Worm (Caenorhabditis elegans) whole organism, L4 larva: Measurements from ENCODE around the gene clec-162.

Source experiments
- F44E2.7 ChIP-seq: fragments of 200-800 bp; sonication (Bioruptor generic); IDR thresholded peaks from 2 replicates; pipeline ENCODE4 v2.1.2; 2022; ENCODE audit warnings: missing genetic modification characterization, missing compliant biosample characterization
- F49E8.2 ChIP-seq: sonication (generic microtip); optimal IDR thresholded peaks from 2 replicates; lab custom pipeline; 2016; ENCODE audit warnings: missing compliant biosample characterization, mild to moderate bottlenecking, missing genetic modification characterization, borderline replicate concordance
- T26A8.4 ChIP-seq: fragments of 200-800 bp; sonication (Bioruptor generic); IDR thresholded peaks from 2 replicates; pipeline ENCODE4 v1.3.6; 2022; ENCODE audit warnings: missing genetic modification characterization, missing compliant biosample characterization
- ZK337.2 ChIP-seq: fragments of 200-800 bp; sonication (Bioruptor generic); IDR thresholded peaks from 2 replicates; pipeline ENCODE4 v1.3.6; 2022; ENCODE audit warnings: missing genetic modification reagents, missing genetic modification characterization, missing compliant biosample characterization
- ZK546.5 ChIP-seq, 2 experiments: sonication (generic microtip); optimal IDR thresholded peaks; 2 replicates each; lab custom pipeline; 2017; ENCODE audit warnings: missing biosample characterization in 2 of 2, missing genetic modification characterization in 2 of 2
- arid-1 ChIP-seq: fragments of 200-800 bp; sonication (Bioruptor generic); conservative IDR thresholded peaks from 2 replicates; pipeline ENCODE4 v1.3.6; 2022; ENCODE audit warnings: missing genetic modification reagents, missing genetic modification characterization, missing compliant biosample characterization
- attf-4 ChIP-seq: sonication (generic microtip); optimal IDR thresholded peaks from 3 replicates; lab custom pipeline; 2017; ENCODE audit warnings: missing biosample characterization, missing genetic modification characterization
- ceh-32 ChIP-seq: sonication (generic microtip); optimal IDR thresholded peaks from 2 replicates; lab custom pipeline; 2016; ENCODE audit warnings: mild to moderate bottlenecking, missing genetic modification characterization, missing compliant biosample characterization; ENCODE audit not compliant: poor library complexity
- ceh-82 ChIP-seq: sonication (generic microtip); optimal IDR thresholded peaks from 2 replicates; lab custom pipeline; 2017; ENCODE audit warnings: missing biosample characterization, missing genetic modification characterization
- ces-1 ChIP-seq: fragments of 150-350 bp; sonication (generic microtip); optimal IDR thresholded peaks from 4 replicates; lab custom pipeline; 2014; ENCODE audit warnings: missing biosample characterization, missing genetic modification reagents, missing genetic modification characterization
- cey-2 ChIP-seq: sonication (generic microtip); optimal IDR thresholded peaks from 3 replicates; lab custom pipeline; 2017; ENCODE audit warnings: missing genetic modification characterization, mild to moderate bottlenecking, missing compliant biosample characterization, antibody characterized with exemption, borderline replicate concordance; ENCODE audit not compliant: insufficient read depth
- dmd-6 ChIP-seq: fragments of 200-800 bp; sonication (Bioruptor generic); IDR thresholded peaks from 2 replicates; pipeline ENCODE4 v1.3.6; 2022; ENCODE audit warnings: missing genetic modification reagents, missing genetic modification characterization, missing compliant biosample characterization
- dpl-1 ChIP-seq: fragments of 150-350 bp; optimal IDR thresholded peaks from 2 replicates; lab custom pipeline; 2014; ENCODE audit warnings: missing biosample characterization, missing genetic modification reagents, missing genetic modification characterization
- duxl-1 ChIP-seq: sonication (generic microtip); optimal IDR thresholded peaks from 2 replicates; lab custom pipeline; 2016; ENCODE audit warnings: mild to moderate bottlenecking, missing genetic modification characterization, moderate library complexity, missing compliant biosample characterization; ENCODE audit not compliant: poor library complexity
- fkh-10 ChIP-seq: fragments of 150-350 bp; optimal IDR thresholded peaks from 2 replicates; lab custom pipeline; 2014; ENCODE audit warnings: missing biosample characterization, missing genetic modification reagents, missing genetic modification characterization
- gei-8 ChIP-seq: fragments of 200-800 bp; sonication (Bioruptor generic); optimal IDR thresholded peaks from 2 replicates; lab custom pipeline; 2018; ENCODE audit warnings: mild to moderate bottlenecking, missing genetic modification characterization, missing compliant biosample characterization
- hif-1 ChIP-seq, 2 experiments: sonication (generic microtip); optimal IDR thresholded peaks; 2 replicates each; lab custom pipeline; 2016 to 2017; ENCODE audit warnings: missing compliant biosample characterization in 2 of 2, missing genetic modification characterization in 2 of 2, missing genetic modification reagents in 2 of 2, missing genotype in 2 of 2, mild to moderate bottlenecking in 1 of 2
- hlh-11 ChIP-seq: fragments of 200-800 bp; sonication (Bioruptor generic); optimal IDR thresholded peaks from 2 replicates; lab custom pipeline; 2018; ENCODE audit warnings: mild to moderate bottlenecking, missing genetic modification characterization, missing compliant biosample characterization
- hlh-30 ChIP-seq: sonication (generic microtip); optimal IDR thresholded peaks from 2 replicates; lab custom pipeline; 2017; ENCODE audit warnings: antibody characterized with exemption, mild to moderate bottlenecking, missing genetic modification characterization, missing compliant biosample characterization; ENCODE audit not compliant: insufficient read depth
- jun-1 ChIP-seq: fragments of 150-350 bp; optimal IDR thresholded peaks from 2 replicates; lab custom pipeline; 2014; ENCODE audit warnings: missing biosample characterization, missing genetic modification reagents, missing genetic modification characterization
- lin-1 ChIP-seq: fragments of 200-800 bp; sonication (Bioruptor generic); IDR thresholded peaks from 2 replicates; pipeline ENCODE4 v1.3.6; 2022; ENCODE audit warnings: missing genetic modification reagents, missing genetic modification characterization, missing compliant biosample characterization
- lin-13 ChIP-seq: fragments of 150-350 bp; optimal IDR thresholded peaks from 2 replicates; lab custom pipeline; 2014; ENCODE audit warnings: missing biosample characterization, missing genetic modification reagents, missing genetic modification characterization
- lin-15B ChIP-seq: fragments of 150-350 bp; sonication (generic microtip); optimal IDR thresholded peaks from 3 replicates; lab custom pipeline; 2014; ENCODE audit warnings: missing biosample characterization, missing genetic modification characterization
- lin-29 ChIP-seq: fragments of 200-800 bp; sonication (Bioruptor generic); IDR thresholded peaks from 2 replicates; pipeline ENCODE4 v1.3.6; 2022; ENCODE audit warnings: missing genetic modification reagents, missing genetic modification characterization, missing compliant biosample characterization
- lsy-2 ChIP-seq, 2 experiments: fragments of 150-350 bp in 1 of 2; sonication (generic microtip) in 1 of 2; optimal IDR thresholded peaks; 2 replicates each; lab custom pipeline; 2014 to 2017; ENCODE audit warnings: missing biosample characterization in 2 of 2, missing genetic modification characterization in 2 of 2
- madf-5 ChIP-seq, 2 experiments: fragments of 200-800 bp; sonication (Bioruptor generic); IDR thresholded peaks; 2 replicates each; pipeline ENCODE4 v1.3.6; 2022; ENCODE audit warnings: missing compliant biosample characterization in 2 of 2, missing genetic modification characterization in 2 of 2
- mes-2 ChIP-seq: sonication (generic microtip); optimal IDR thresholded peaks from 2 replicates; lab custom pipeline; 2016; ENCODE audit warnings: missing genotype, mild to moderate bottlenecking, missing genetic modification characterization, missing compliant biosample characterization; ENCODE audit not compliant: poor library complexity, severe bottlenecking
- mxl-2 ChIP-seq: fragments of 200-800 bp; sonication (Bioruptor generic); conservative IDR thresholded peaks from 2 replicates; pipeline ENCODE4 v1.3.6; 2022; ENCODE audit warnings: missing genetic modification reagents, missing genetic modification characterization, missing compliant biosample characterization
- mxl-3 ChIP-seq: fragments of 200-800 bp; sonication (Bioruptor generic); optimal IDR thresholded peaks from 2 replicates; lab custom pipeline; 2018; ENCODE audit warnings: mild to moderate bottlenecking, missing genetic modification characterization, missing compliant biosample characterization
- nhr-10 ChIP-seq: fragments of 150-350 bp; optimal IDR thresholded peaks from 2 replicates; lab custom pipeline; 2014; ENCODE audit warnings: missing biosample characterization, missing genetic modification characterization
- nhr-28 ChIP-seq: fragments of 150-350 bp; optimal IDR thresholded peaks from 2 replicates; lab custom pipeline; 2014; ENCODE audit warnings: missing biosample characterization, missing genetic modification characterization
- nhr-41 ChIP-seq: fragments of 200-800 bp; sonication (Bioruptor generic); IDR thresholded peaks from 2 replicates; pipeline ENCODE4 v1.3.6; 2022; ENCODE audit warnings: missing genetic modification reagents, missing genetic modification characterization, missing compliant biosample characterization
- nhr-77 ChIP-seq: fragments of 150-350 bp; optimal IDR thresholded peaks from 2 replicates; lab custom pipeline; 2014; ENCODE audit warnings: missing biosample characterization, missing genetic modification characterization
- pha-4 ChIP-seq, 2 experiments: fragments of 150-350 bp in 1 of 2; fragments of 200-800 bp in 1 of 2; sonication (Bioruptor generic) in 1 of 2; IDR thresholded peaks in 1 of 2; optimal IDR thresholded peaks in 1 of 2; 2 replicates each; pipeline versions ENCODE4 v1.3.6 to Lab custom; 2014 to 2022; ENCODE audit warnings: missing genetic modification characterization in 2 of 2, missing genetic modification reagents in 2 of 2, missing biosample characterization in 1 of 2, missing compliant biosample characterization in 1 of 2
- php-3 ChIP-seq: fragments of 200-800 bp; sonication (Bioruptor generic); IDR thresholded peaks from 2 replicates; pipeline ENCODE4 v1.3.6; 2022; ENCODE audit warnings: missing genetic modification reagents, missing genetic modification characterization, missing compliant biosample characterization
- rbr-2 ChIP-seq: sonication (generic microtip); optimal IDR thresholded peaks from 2 replicates; lab custom pipeline; 2016; ENCODE audit warnings: missing genotype, missing genetic modification characterization, missing compliant biosample characterization
- sdz-12 ChIP-seq: fragments of 200-800 bp; sonication (Bioruptor generic); optimal IDR thresholded peaks from 2 replicates; lab custom pipeline; 2018; ENCODE audit warnings: mild to moderate bottlenecking, missing genetic modification characterization, missing compliant biosample characterization
- snpc-1.2 ChIP-seq: fragments of 200-800 bp; sonication (Bioruptor generic); IDR thresholded peaks from 2 replicates; pipeline ENCODE4 v1.3.6; 2022; ENCODE audit warnings: missing genetic modification reagents, missing genetic modification characterization, missing compliant biosample characterization
- spr-1 ChIP-seq: sonication (generic microtip); optimal IDR thresholded peaks from 2 replicates; lab custom pipeline; 2016; ENCODE audit warnings: mild to moderate bottlenecking, missing genetic modification characterization, missing compliant biosample characterization
- tag-97 ChIP-seq: fragments of 200-800 bp; sonication (Bioruptor generic); IDR thresholded peaks from 2 replicates; pipeline ENCODE4 v1.3.6; 2022; ENCODE audit warnings: missing genetic modification characterization, missing compliant biosample characterization
- tra-1 ChIP-seq: fragments of 200-800 bp; sonication (Bioruptor generic); IDR thresholded peaks from 2 replicates; pipeline ENCODE4 v1.3.6; 2022; ENCODE audit warnings: missing genetic modification reagents, missing genetic modification characterization, missing compliant biosample characterization
- unc-62 ChIP-seq, 3 experiments: fragments of 150-350 bp in 1 of 3; sonication (generic microtip); optimal IDR thresholded peaks in 2 of 3; peaks in 1 of 3; 1 replicate in 1 of 3; 2 replicates in 2 of 3; lab custom pipeline; 2014 to 2017; ENCODE audit warnings: missing biosample characterization in 3 of 3, missing genetic modification characterization in 3 of 3, missing genetic modification reagents in 3 of 3, missing genotype in 1 of 3
- vab-7 ChIP-seq: fragments of 200-800 bp; sonication (Bioruptor generic); IDR thresholded peaks from 2 replicates; pipeline ENCODE4 v1.3.6; 2022; ENCODE audit warnings: missing genetic modification reagents, missing genetic modification characterization, missing compliant biosample characterization
- zag-1 ChIP-seq: fragments of 150-350 bp; optimal IDR thresholded peaks from 2 replicates; lab custom pipeline; 2014; ENCODE audit warnings: missing biosample characterization, missing genetic modification characterization
- zfp-3 ChIP-seq: fragments of 200-800 bp; sonication (Bioruptor generic); conservative IDR thresholded peaks from 2 replicates; pipeline ENCODE4 v1.3.6; 2022; ENCODE audit warnings: missing genetic modification reagents, missing genetic modification characterization, missing compliant biosample characterization
- zip-2 ChIP-seq: fragments of 150-350 bp; optimal IDR thresholded peaks from 2 replicates; lab custom pipeline; 2014; ENCODE audit warnings: missing biosample characterization, missing genetic modification characterization

clec-162 gene

DNA sequence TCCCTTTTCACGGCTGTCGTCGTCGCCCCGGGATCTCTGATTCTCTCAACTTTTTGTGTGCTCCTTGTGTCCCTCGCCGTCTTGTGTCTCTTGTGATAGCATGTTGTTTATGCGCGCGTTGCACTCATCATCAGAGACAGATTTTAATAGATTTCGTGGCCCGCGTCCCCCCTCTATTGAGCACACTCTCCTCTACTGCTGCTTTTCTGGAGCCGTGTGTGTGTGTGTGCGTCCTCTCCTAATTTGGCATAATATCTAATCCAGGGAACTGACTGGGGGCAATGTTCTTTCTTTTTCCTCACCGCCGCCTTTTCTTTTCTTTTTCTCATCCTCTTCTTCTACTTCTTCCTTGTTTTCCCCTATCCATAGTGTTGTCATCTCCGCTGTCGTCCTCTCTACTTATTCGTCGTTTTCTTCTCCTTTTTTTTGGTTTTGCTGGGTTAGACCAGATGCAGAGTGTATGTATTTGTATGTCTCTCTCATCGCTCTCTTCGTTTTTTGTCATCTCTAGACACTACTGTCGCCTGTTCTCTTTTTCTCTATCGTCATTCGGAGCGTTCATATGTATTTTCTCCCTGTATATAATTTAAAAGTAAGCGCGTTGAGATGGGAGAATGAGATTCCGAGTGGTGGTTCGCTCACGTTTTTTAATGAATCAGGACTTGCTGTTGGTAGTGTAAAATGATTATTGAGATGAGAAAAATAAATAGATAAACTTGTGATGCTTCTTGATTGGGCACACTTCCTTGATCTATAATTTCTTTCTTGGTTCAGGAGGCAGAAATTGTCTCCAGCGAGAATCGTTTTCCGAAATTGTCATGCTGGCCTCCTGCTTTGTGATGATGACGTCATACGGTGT, 21.0 kb downstream of the clec-162 start (continued):
- TF ChIP-seq nhr-10 (no peak), ZK546.5 (tag; optimal IDR thresholded peaks at IDR 0.05; lab: Kevin White, UChicago) (no peak), gei-8 (GFP tag; lab: Kevin White, UChicago) (no peak), spr-1 (tag; lab: Kevin White, UChicago) (peak; percentile 18), ceh-32 (tag; lab: Kevin White, UChicago) (no peak), snpc-1.2 (GFP tag; lab: Robert Waterston, UW) (no peak), tra-1 (GFP tag; lab: Robert Waterston, UW) (no peak), ZK337.2 (GFP tag; lab: Robert Waterston, UW) (no peak), zag-1 (tag; lab: Kevin White, UChicago) (no peak), F44E2.7 (GFP tag; lab: Robert Waterston, UW) (no peak), dmd-6 (GFP tag; lab: Robert Waterston, UW) (peak; percentile 35; the same call in 1 of the 2 replicates), nhr-77 (tag; lab: Kevin White, UChicago) (no peak), tag-97 (GFP tag; lab: Robert Waterston, UW) (no peak), mxl-3 (GFP tag; lab: Kevin White, UChicago) (peak; percentile 41), lsy-2 (tag; optimal IDR thresholded peaks at IDR 0.05; lab: Kevin White, UChicago) (peak in 1 of 2 experiments; percentile 11), mxl-2 (GFP tag; lab: Robert Waterston, UW) (no peak), arid-1 (GFP tag; lab: Robert Waterston, UW) (no peak), lin-15B (tag; lab: Kevin White, UChicago) (no peak), php-3 (GFP tag; lab: Robert Waterston, UW) (no peak), attf-4 (tag; lab: Kevin White, UChicago) (no peak), fkh-10 (GFP tag; lab: Kevin White, UChicago) (peak; percentile 16), mes-2 (tag; lab: Kevin White, UChicago) (no peak), nhr-41 (GFP tag; lab: Robert Waterston, UW) (no peak), duxl-1 (no peak), cey-2 (no peak), sdz-12 (no peak)

ce11 chrIII:9702665-9703252, 22.3 kb downstream of the clec-162 start:
- TF ChIP-seq nhr-10 (no peak), F49E8.2 (tag; lab: Kevin White, UChicago) (no peak), madf-5 (GFP tag; IDR thresholded peaks at IDR 0.05; lab: Robert Waterston, UW) (no peak), nhr-28 (no peak), T26A8.4 (GFP tag; lab: Robert Waterston, UW) (no peak), lin-1 (GFP tag; lab: Robert Waterston, UW) (no peak), arid-1 (GFP tag; lab: Robert Waterston, UW) (no peak), ceh-82 (tag; lab: Kevin White, UChicago) (no peak), rbr-2 (tag; lab: Kevin White, UChicago) (peak; percentile 3), hlh-30 (tag; lab: Kevin White, UChicago) (peak; percentile 48), vab-7 (no peak), zip-2 (no peak), lsy-2 (tag; optimal IDR thresholded peaks at IDR 0.05; lab: Kevin White, UChicago) (peak in 1 of 2 experiments; percentile 6), jun-1 (no peak), unc-62 (GFP tag; optimal IDR thresholded peaks at IDR 0.05 in 1 of 2; lab: Kevin White, UChicago) (peak in 1 of 2 experiments; percentile 38), unc-62 (tag; optimal IDR thresholded peaks at IDR 0.05; lab: Kevin White, UChicago) (no peak), zfp-3 (GFP tag; lab: Robert Waterston, UW) (no peak), pha-4 (GFP tag; IDR thresholded peaks at IDR 0.05; lab: Robert Waterston, UW) (no peak), pha-4 (tag; optimal IDR thresholded peaks at IDR 0.05; lab: Kevin White, UChicago) (no peak), hif-1 (tag; optimal IDR thresholded peaks at IDR 0.05; lab: Kevin White, UChicago) (no peak), lin-29 (GFP tag; lab: Robert Waterston, UW) (no peak), snpc-1.2 (GFP tag; lab: Robert Waterston, UW) (no peak), ces-1 (GFP tag; lab: Kevin White, UChicago) (no peak), hlh-11 (tag; lab: Kevin White, UChicago) (peak; percentile 48), dpl-1 (no peak), lin-13 (no peak)
